Worm (Caenorhabditis elegans) whole organism, early embryonic: ENCODE measurements around the gene qns-1.

ENCODE experiments used
- B0310.2 ChIP-seq: sonication (generic microtip); optimal IDR thresholded peaks from 2 replicates; lab custom pipeline; 2016; ENCODE audit warnings: mild to moderate bottlenecking, missing genetic modification characterization, missing compliant biosample characterization
- F13C5.2 ChIP-seq: sonication (generic microtip); optimal IDR thresholded peaks from 2 replicates; lab custom pipeline; 2017; ENCODE audit warnings: mild to moderate bottlenecking, missing genetic modification characterization, inconsistent platforms, missing compliant biosample characterization
- aly-1 ChIP-seq: sonication (generic microtip); optimal IDR thresholded peaks from 2 replicates; lab custom pipeline; 2016; ENCODE audit warnings: missing genetic modification characterization, missing compliant biosample characterization
- ama-1 ChIP-seq: fragments of 150-350 bp; optimal IDR thresholded peaks from 2 replicates; lab custom pipeline; 2014
- ceh-13 ChIP-seq: fragments of 200-800 bp; sonication (Bioruptor generic); optimal IDR thresholded peaks from 2 replicates; lab custom pipeline; 2018; ENCODE audit warnings: mild to moderate bottlenecking, missing genetic modification characterization, missing compliant biosample characterization
- ets-7 ChIP-seq: sonication (generic microtip); optimal IDR thresholded peaks from 2 replicates; lab custom pipeline; 2016; ENCODE audit warnings: missing genotype, missing genetic modification characterization, missing compliant biosample characterization
- hmg-4 ChIP-seq: fragments of 200-800 bp; sonication (Bioruptor generic); optimal IDR thresholded peaks from 2 replicates; lab custom pipeline; 2018; ENCODE audit warnings: mild to moderate bottlenecking, missing genetic modification characterization, missing compliant biosample characterization
- pes-1 ChIP-seq: fragments of 200-800 bp; sonication (Bioruptor generic); IDR thresholded peaks from 2 replicates; pipeline ENCODE4 v1.3.6; 2022; ENCODE audit warnings: missing genetic modification reagents, missing genetic modification characterization, missing compliant biosample characterization
- tra-4 ChIP-seq: sonication (generic microtip); optimal IDR thresholded peaks from 2 replicates; lab custom pipeline; 2017; ENCODE audit warnings: missing genetic modification characterization, missing compliant biosample characterization

- no peak for TF ChIP-seq B0310.2 (tag; lab: Kevin White, UChicago)
- no peak for TF ChIP-seq ama-1
- TF ChIP-seq pes-1, result no peak
- TF ChIP-seq ets-7 (tag; lab: Kevin White, UChicago), result no peak
- TF ChIP-seq aly-1 (tag; lab: Kevin White, UChicago), result no peak
- TF ChIP-seq ceh-13 (GFP tag; lab: Kevin White, UChicago), result no peak
- no peak for TF ChIP-seq F13C5.2 (tag; lab: Kevin White, UChicago)
- no peak for TF ChIP-seq hmg-4 (GFP tag; lab: Kevin White, UChicago)
- no peak for TF ChIP-seq tra-4 (tag; lab: Kevin White, UChicago)
Observed at ce11 chrIV:10180133-10180749, 38.9 kb downstream of the qns-1 start, which contains the start of gene gta-1.
